Worm (Caenorhabditis elegans): ENCODE measurements around the gene gcy-6.

gcy-6 gene

ce11 chrV:10339200-10339599, 25.3 kb upstream of the gcy-6 start, which contains the start of gene K07C5.2:
TSS of gene K07C5.2 (plus strand) at chrV:10339500.
- no peak for TF ChIP-seq rnt-1 (tag; optimal IDR thresholded peaks at IDR 0.05)
- no peak for TF ChIP-seq sdc-2 (tag; optimal IDR thresholded peaks at IDR 0.05)
- no peak for TF ChIP-seq ceh-19 (GFP tag; optimal IDR thresholded peaks at IDR 0.05)
- TF ChIP-seq pha-4 (tag; optimal IDR thresholded peaks at IDR 0.05) = no peak
- no peak for TF ChIP-seq ceh-6 (GFP tag; optimal IDR thresholded peaks at IDR 0.05)
- TF ChIP-seq ama-1 (optimal IDR thresholded peaks at IDR 0.05) = no peak
- TF ChIP-seq elt-2 (tag; optimal IDR thresholded peaks at IDR 0.05) = no peak
- TF ChIP-seq ahr-1 (tag; optimal IDR thresholded peaks at IDR 0.05) = no peak
- no peak for TF ChIP-seq hlh-13 (GFP tag; optimal IDR thresholded peaks at IDR 0.05)
- no peak for TF ChIP-seq ttx-3 (tag; optimal IDR thresholded peaks at IDR 0.05)
- TF ChIP-seq K02D7.2 (tag; optimal IDR thresholded peaks at IDR 0.05) = no peak
- no peak for TF ChIP-seq pag-3 (tag; optimal IDR thresholded peaks at IDR 0.05; ENCODE audit: borderline replicate concordance)
- no peak for TF ChIP-seq che-1 (tag; optimal IDR thresholded peaks at IDR 0.05)
- TF ChIP-seq K09A11.1 (tag; optimal IDR thresholded peaks at IDR 0.05; ENCODE audit: insufficient read depth) = no peak
- TF ChIP-seq ceh-45 (GFP tag; IDR thresholded peaks at IDR 0.05) = no peak
- TF ChIP-seq mec-3 (tag; optimal IDR thresholded peaks at IDR 0.05; ENCODE audit: borderline replicate concordance) = no peak
- TF ChIP-seq F13H6.1 (tag; optimal IDR thresholded peaks at IDR 0.05) = no peak
- TF ChIP-seq ref-2 (tag; optimal IDR thresholded peaks at IDR 0.05) = no peak
- TF ChIP-seq pha-2 (tag; optimal IDR thresholded peaks at IDR 0.05) = no peak

- no peak for TF ChIP-seq ceh-48 (tag; optimal IDR thresholded peaks at IDR 0.05)
Measured at ce11 chrV:10338305-10338992, 24.6 kb upstream of the gcy-6 start, which contains the start of gene arx-2. TSS of gene arx-2 (minus strand) at chrV:10338355.

DNA sequence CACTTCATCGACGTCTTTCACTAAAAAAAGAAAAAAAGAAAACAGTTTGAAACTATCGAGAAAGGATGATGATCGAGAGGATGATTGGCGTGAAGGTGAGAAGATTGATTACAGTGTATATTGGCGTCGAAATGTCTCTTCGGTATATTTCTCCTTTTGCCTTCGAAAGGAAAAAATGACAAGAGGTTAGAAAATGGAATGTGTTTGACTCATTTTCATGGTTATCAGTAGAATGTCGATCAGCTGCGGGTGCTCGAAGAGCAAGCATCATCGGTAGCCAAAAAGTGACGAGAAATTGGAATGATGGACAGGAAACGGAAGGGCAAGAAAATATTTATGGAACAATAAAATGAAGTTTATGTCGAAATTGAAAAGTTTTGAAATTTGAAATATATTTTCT, 20.0 kb upstream of the gcy-6 start:
- TF ChIP-seq ahr-1 (tag; optimal IDR thresholded peaks at IDR 0.05) (no peak), ref-2 (tag; optimal IDR thresholded peaks at IDR 0.05) (no peak), unc-55 (GFP tag; optimal IDR thresholded peaks at IDR 0.05) (no peak), syd-9 (tag; optimal IDR thresholded peaks at IDR 0.05) (no peak), lin-11 (tag; optimal IDR thresholded peaks at IDR 0.05) (no peak), ceh-19 (GFP tag; optimal IDR thresholded peaks at IDR 0.05) (no peak), zip-5 (tag; optimal IDR thresholded peaks at IDR 0.05) (no peak), K09A11.1 (tag; optimal IDR thresholded peaks at IDR 0.05; ENCODE audit: insufficient read depth) (no peak), gmeb-2 (tag; optimal IDR thresholded peaks at IDR 0.05) (no peak), nhr-11 (tag; optimal IDR thresholded peaks at IDR 0.05) (no peak), pros-1 (tag; optimal IDR thresholded peaks at IDR 0.05) (no peak), ceh-34 (tag; optimal IDR thresholded peaks at IDR 0.05) (no peak), hlh-13 (GFP tag; optimal IDR thresholded peaks at IDR 0.05) (no peak)

DNA sequence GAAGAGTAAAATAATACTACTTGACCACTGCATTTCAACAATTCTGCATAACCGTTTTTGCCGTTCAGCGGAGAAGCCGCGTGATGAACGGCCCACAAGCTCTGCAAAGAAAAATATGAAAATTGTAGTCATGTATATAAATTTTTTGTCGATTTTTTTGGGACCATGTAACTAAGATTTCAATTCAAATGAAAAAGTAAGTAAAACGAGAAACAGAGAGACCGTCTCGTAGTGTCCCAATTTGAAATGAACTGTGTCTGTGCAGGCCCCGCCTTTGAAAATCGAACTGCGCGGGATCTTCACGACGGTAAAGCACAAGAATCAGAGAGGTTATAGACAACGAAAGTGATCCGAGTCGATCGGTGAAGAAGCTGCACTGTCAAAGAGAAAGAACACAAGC, 18.2 kb upstream of the gcy-6 start, which contains the start of gene crm-1:
Gene crm-1, minus strand, starts transcription at position 101 of the 400 bp plus-strand sequence.
- no peak for TF ChIP-seq eyg-1 (tag; optimal IDR thresholded peaks at IDR 0.05)

- TF ChIP-seq Y22D7AL.16 (tag; optimal IDR thresholded peaks at IDR 0.05) = no peak
- TF ChIP-seq ceh-19 (GFP tag; optimal IDR thresholded peaks at IDR 0.05) = no peak
- no peak for TF ChIP-seq ttx-3 (tag; optimal IDR thresholded peaks at IDR 0.05)
- no peak for TF ChIP-seq ceh-6 (GFP tag; optimal IDR thresholded peaks at IDR 0.05)
- no peak for TF ChIP-seq ahr-1 (tag; optimal IDR thresholded peaks at IDR 0.05)
- TF ChIP-seq npax-4 (tag; optimal IDR thresholded peaks at IDR 0.05) = no peak
Measured at ce11 chrV:10328080-10328479, 14.2 kb upstream of the gcy-6 start.

DNA sequence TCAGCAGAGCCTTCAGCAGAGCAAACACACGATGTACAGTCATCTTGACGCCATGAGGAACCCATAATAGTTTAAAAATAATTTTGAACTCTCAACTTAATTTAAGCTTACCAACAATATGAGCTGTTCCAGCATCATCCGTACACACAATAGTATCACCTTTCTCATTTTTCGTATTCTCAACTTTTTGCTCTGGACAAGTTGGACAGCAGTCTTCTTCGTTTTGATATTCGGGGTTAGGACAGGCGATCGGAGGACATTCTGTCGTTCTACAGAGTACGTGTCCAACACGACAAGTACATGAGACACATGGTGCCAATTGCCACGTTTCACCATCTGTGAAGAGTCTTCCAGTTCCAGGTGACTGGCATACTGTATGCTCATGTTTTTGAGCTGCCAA, 9.7 kb upstream of the gcy-6 start:
- TF ChIP-seq dve-1 (tag; optimal IDR thresholded peaks at IDR 0.05) (no peak), nfya-1 (tag; optimal IDR thresholded peaks at IDR 0.05) (no peak), hlh-6 (tag; optimal IDR thresholded peaks at IDR 0.05) (no peak), lim-6 (tag; optimal IDR thresholded peaks at IDR 0.05) (no peak), hlh-8 (tag; optimal IDR thresholded peaks at IDR 0.05) (no peak), fkh-10 (GFP tag; optimal IDR thresholded peaks at IDR 0.05) (no peak), pros-1 (tag; optimal IDR thresholded peaks at IDR 0.05) (no peak), ztf-16 (tag; optimal IDR thresholded peaks at IDR 0.05) (no peak), hlh-30 (tag; optimal IDR thresholded peaks at IDR 0.05; ENCODE audit: insufficient read depth) (no peak), dmd-4 (tag; optimal IDR thresholded peaks at IDR 0.05; ENCODE audit: borderline replicate concordance) (no peak), zip-5 (tag; optimal IDR thresholded peaks at IDR 0.05) (no peak), ceh-2 (tag; optimal IDR thresholded peaks at IDR 0.05) (no peak), gmeb-2 (tag; optimal IDR thresholded peaks at IDR 0.05) (no peak), ceh-6 (GFP tag; optimal IDR thresholded peaks at IDR 0.05) (no peak), ahr-1 (tag; optimal IDR thresholded peaks at IDR 0.05) (no peak)

Measured in whole organism, late embryonic.